Worm (Caenorhabditis elegans) whole organism, young adult: ENCODE data around the gene sec-6.

Experiments used
- B0336.3 ChIP-seq: fragments of 200-800 bp; sonication (Bioruptor generic); IDR thresholded peaks from 2 replicates; pipeline ENCODE4 v1.3.6; 2022; ENCODE audit warnings: missing genetic modification characterization, missing compliant biosample characterization
- F33H1.4 ChIP-seq: fragments of 200-800 bp; sonication (Bioruptor generic); IDR thresholded peaks from 2 replicates; pipeline ENCODE4 v1.3.6; 2022; ENCODE audit warnings: missing genetic modification reagents, missing genetic modification characterization, missing compliant biosample characterization
- F49E8.2 ChIP-seq: sonication (generic microtip); optimal IDR thresholded peaks from 3 replicates; lab custom pipeline; 2017; ENCODE audit warnings: missing genetic modification characterization, mild to moderate bottlenecking, missing compliant biosample characterization, antibody characterized with exemption, moderate library complexity; ENCODE audit not compliant: insufficient read depth
- F55B11.4 ChIP-seq: sonication (generic microtip); optimal IDR thresholded peaks from 2 replicates; lab custom pipeline; 2016; ENCODE audit warnings: missing compliant biosample characterization, missing genetic modification characterization, borderline replicate concordance; ENCODE audit not compliant: insufficient read depth
- K12H6.12 ChIP-seq: fragments of 200-800 bp; sonication (Bioruptor generic); optimal IDR thresholded peaks from 2 replicates; lab custom pipeline; 2018; ENCODE audit warnings: mild to moderate bottlenecking, missing genetic modification characterization, missing compliant biosample characterization
- Y53F4B.3 ChIP-seq: fragments of 200-800 bp; sonication (Bioruptor generic); IDR thresholded peaks from 2 replicates; pipeline ENCODE4 v1.3.6; 2022; ENCODE audit warnings: missing genetic modification reagents, missing genetic modification characterization, missing compliant biosample characterization
- aptf-2 ChIP-seq: fragments of 200-800 bp; sonication (Bioruptor generic); conservative IDR thresholded peaks from 2 replicates; pipeline ENCODE4 v1.3.6; 2022; ENCODE audit warnings: missing genetic modification reagents, missing genetic modification characterization, missing compliant biosample characterization
- aptf-3 ChIP-seq: fragments of 200-800 bp; sonication (Bioruptor generic); IDR thresholded peaks from 2 replicates; pipeline ENCODE4 v1.3.6; 2022; ENCODE audit warnings: missing genetic modification characterization, missing compliant biosample characterization
- athp-1 ChIP-seq: sonication (generic microtip); optimal IDR thresholded peaks from 2 replicates; lab custom pipeline; 2017; ENCODE audit warnings: mild to moderate bottlenecking, missing genetic modification characterization, missing compliant biosample characterization
- ceh-100 ChIP-seq: fragments of 200-800 bp; sonication (Bioruptor generic); IDR thresholded peaks from 2 replicates; pipeline ENCODE4 v1.3.6; 2022; ENCODE audit warnings: missing genetic modification reagents, missing genetic modification characterization, missing compliant biosample characterization
- ceh-27 ChIP-seq: fragments of 200-800 bp; sonication (Bioruptor generic); optimal IDR thresholded peaks from 2 replicates; lab custom pipeline; 2018; ENCODE audit warnings: mild to moderate bottlenecking, missing genetic modification characterization, moderate library complexity, missing compliant biosample characterization
- ceh-79 ChIP-seq: sonication (generic microtip); optimal IDR thresholded peaks from 2 replicates; lab custom pipeline; 2017; ENCODE audit warnings: mild to moderate bottlenecking, missing genetic modification characterization, missing compliant biosample characterization
- ceh-91 ChIP-seq: fragments of 200-800 bp; sonication (Bioruptor generic); IDR thresholded peaks from 2 replicates; pipeline ENCODE4 v1.3.6; 2022; ENCODE audit warnings: missing genetic modification reagents, missing genetic modification characterization, missing compliant biosample characterization
- efl-1 ChIP-seq: fragments of 150-350 bp; optimal IDR thresholded peaks from 2 replicates; lab custom pipeline; 2014; ENCODE audit warnings: missing biosample characterization, missing genetic modification reagents, missing genetic modification characterization
- ets-4 ChIP-seq: fragments of 200-800 bp; sonication (Bioruptor generic); optimal IDR thresholded peaks from 2 replicates; lab custom pipeline; 2018; ENCODE audit warnings: mild to moderate bottlenecking, missing genetic modification characterization, missing compliant biosample characterization
- hlh-12 ChIP-seq: sonication (generic microtip); optimal IDR thresholded peaks from 2 replicates; lab custom pipeline; 2016; ENCODE audit warnings: missing genetic modification characterization, missing compliant biosample characterization
- hmg-1.2 ChIP-seq: fragments of 200-800 bp; sonication (Bioruptor generic); IDR thresholded peaks from 2 replicates; pipeline ENCODE4 v1.3.6; 2022; ENCODE audit warnings: missing genetic modification reagents, missing genetic modification characterization, missing compliant biosample characterization
- hrde-1 ChIP-seq: sonication (generic microtip); optimal IDR thresholded peaks from 2 replicates; lab custom pipeline; 2016; ENCODE audit warnings: missing genetic modification characterization, mild to moderate bottlenecking, missing compliant biosample characterization, moderate library complexity, missing genotype, missing genetic modification reagents, borderline replicate concordance
- lin-35 ChIP-seq, 3 experiments: fragments of 150-350 bp in 2 of 3; sonication (generic microtip) in 1 of 3; optimal IDR thresholded peaks; 2 replicates each; lab custom pipeline; 2014 to 2018; ENCODE audit warnings: missing biosample characterization in 3 of 3, missing genetic modification characterization in 3 of 3, missing genetic modification reagents in 3 of 3
- lin-54 ChIP-seq: fragments of 200-800 bp; sonication (Bioruptor generic); optimal IDR thresholded peaks from 2 replicates; lab custom pipeline; 2018; ENCODE audit warnings: mild to moderate bottlenecking, missing genetic modification characterization, missing compliant biosample characterization
- lir-1 ChIP-seq: fragments of 200-800 bp; sonication (Bioruptor generic); conservative IDR thresholded peaks from 2 replicates; pipeline ENCODE4 v1.3.6; 2022; ENCODE audit warnings: missing genetic modification reagents, missing genetic modification characterization, missing compliant biosample characterization
- madf-10 ChIP-seq: sonication (generic microtip); optimal IDR thresholded peaks from 2 replicates; lab custom pipeline; 2016; ENCODE audit warnings: mild to moderate bottlenecking, missing genetic modification characterization, missing compliant biosample characterization
- madf-6 ChIP-seq: fragments of 200-800 bp; sonication (Bioruptor generic); IDR thresholded peaks from 2 replicates; pipeline ENCODE4 v1.3.6; 2022; ENCODE audit warnings: missing genetic modification reagents, missing genetic modification characterization, missing compliant biosample characterization
- madf-8 ChIP-seq: fragments of 200-800 bp; sonication (Bioruptor generic); conservative IDR thresholded peaks from 2 replicates; pipeline ENCODE4 v1.3.6; 2022; ENCODE audit warnings: missing genetic modification reagents, missing genetic modification characterization, missing compliant biosample characterization
- mes-4 ChIP-seq: sonication (generic microtip); optimal IDR thresholded peaks from 2 replicates; lab custom pipeline; 2016; ENCODE audit warnings: missing genotype, missing genetic modification characterization, missing compliant biosample characterization
- nfya-2 ChIP-seq: fragments of 200-800 bp; sonication (Bioruptor generic); IDR thresholded peaks from 2 replicates; pipeline ENCODE4 v1.3.6; 2022; ENCODE audit warnings: missing genetic modification reagents, missing genetic modification characterization, missing compliant biosample characterization
- nfyb-1 ChIP-seq: fragments of 200-800 bp; sonication (Bioruptor generic); IDR thresholded peaks from 2 replicates; pipeline ENCODE4 v1.3.6; 2022; ENCODE audit warnings: missing genetic modification reagents, missing genetic modification characterization, missing compliant biosample characterization
- nhr-27 ChIP-seq: fragments of 200-800 bp; sonication (Bioruptor generic); optimal IDR thresholded peaks from 2 replicates; lab custom pipeline; 2018; ENCODE audit warnings: mild to moderate bottlenecking, missing genetic modification characterization, moderate library complexity, missing compliant biosample characterization
- nhr-90 ChIP-seq: sonication (generic microtip); optimal IDR thresholded peaks from 2 replicates; lab custom pipeline; 2016; ENCODE audit warnings: missing genotype, mild to moderate bottlenecking, missing genetic modification characterization, missing compliant biosample characterization
- rec-8 ChIP-seq, 2 experiments: sonication (generic microtip); optimal IDR thresholded peaks; 2 replicates each; lab custom pipeline; 2016; ENCODE audit warnings: mild to moderate bottlenecking in 2 of 2, missing genetic modification characterization in 2 of 2, missing genetic modification reagents in 2 of 2, missing genotype in 2 of 2, missing biosample characterization in 1 of 2, missing compliant biosample characterization in 1 of 2, moderate library complexity in 1 of 2
- sdz-38 ChIP-seq: sonication (generic microtip); optimal IDR thresholded peaks from 2 replicates; lab custom pipeline; 2016; ENCODE audit warnings: missing genotype, missing genetic modification characterization, missing compliant biosample characterization
- sptf-2 ChIP-seq: fragments of 200-800 bp; sonication (Bioruptor generic); optimal IDR thresholded peaks from 2 replicates; lab custom pipeline; 2018; ENCODE audit warnings: mild to moderate bottlenecking, missing genetic modification characterization, missing compliant biosample characterization
- tbx-9 ChIP-seq: sonication (generic microtip); optimal IDR thresholded peaks from 2 replicates; lab custom pipeline; 2016; ENCODE audit warnings: borderline replicate concordance, missing genetic modification characterization, inconsistent platforms, missing compliant biosample characterization
- zfh-2 ChIP-seq: fragments of 200-800 bp; sonication (Bioruptor generic); conservative IDR thresholded peaks from 2 replicates; pipeline ENCODE4 v1.3.6; 2022; ENCODE audit warnings: missing genetic modification reagents, missing genetic modification characterization, missing compliant biosample characterization
- ztf-25 ChIP-seq: fragments of 200-800 bp; sonication (Bioruptor generic); IDR thresholded peaks from 2 replicates; pipeline ENCODE4 v1.3.6; 2022; ENCODE audit warnings: missing genetic modification reagents, missing genetic modification characterization, missing compliant biosample characterization

sec-6 gene

DNA sequence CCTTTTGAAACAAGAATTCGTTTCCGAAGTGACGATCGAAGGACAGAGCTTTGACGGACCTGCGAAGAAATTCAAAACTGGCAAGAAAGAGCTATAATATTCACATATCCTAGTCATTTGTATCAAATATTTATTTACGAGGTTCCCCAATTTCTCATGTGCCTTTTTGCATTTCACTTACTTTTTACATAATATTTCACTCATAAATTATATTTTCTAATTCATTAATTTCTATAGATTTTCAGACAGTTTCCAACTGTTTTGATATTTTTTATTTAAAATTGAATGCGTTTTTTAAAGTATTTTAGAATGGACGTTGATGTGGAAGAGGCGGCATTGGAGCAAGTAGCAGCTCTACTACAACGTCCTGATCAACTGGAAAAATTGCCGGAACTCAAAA, at the start of gene sec-6:
Gene sec-6, plus strand, starts transcription at position 301 of the 400 bp plus-strand sequence.
- TF ChIP-seq sptf-2 (no peak), ceh-91 (GFP tag; lab: Robert Waterston, UW) (no peak), F49E8.2 (tag; lab: Kevin White, UChicago) (no peak), mes-4 (no peak), F33H1.4 (GFP tag; lab: Robert Waterston, UW) (no peak), lin-35 (GFP tag; optimal IDR thresholded peaks at IDR 0.05; lab: Kevin White, UChicago) (no peak), F55B11.4 (tag; lab: Kevin White, UChicago) (no peak), hmg-1.2 (GFP tag; lab: Robert Waterston, UW) (no peak), sdz-38 (tag; lab: Kevin White, UChicago) (no peak), lin-54 (GFP tag; lab: Kevin White, UChicago) (no peak), Y53F4B.3 (GFP tag; lab: Robert Waterston, UW) (no peak), ztf-25 (GFP tag; lab: Robert Waterston, UW) (no peak), ets-4 (GFP tag; lab: Kevin White, UChicago) (no peak), madf-10 (no peak), nfya-2 (GFP tag; lab: Robert Waterston, UW) (no peak), nfyb-1 (GFP tag; lab: Robert Waterston, UW) (no peak), ceh-79 (no peak), athp-1 (no peak)

DNA sequence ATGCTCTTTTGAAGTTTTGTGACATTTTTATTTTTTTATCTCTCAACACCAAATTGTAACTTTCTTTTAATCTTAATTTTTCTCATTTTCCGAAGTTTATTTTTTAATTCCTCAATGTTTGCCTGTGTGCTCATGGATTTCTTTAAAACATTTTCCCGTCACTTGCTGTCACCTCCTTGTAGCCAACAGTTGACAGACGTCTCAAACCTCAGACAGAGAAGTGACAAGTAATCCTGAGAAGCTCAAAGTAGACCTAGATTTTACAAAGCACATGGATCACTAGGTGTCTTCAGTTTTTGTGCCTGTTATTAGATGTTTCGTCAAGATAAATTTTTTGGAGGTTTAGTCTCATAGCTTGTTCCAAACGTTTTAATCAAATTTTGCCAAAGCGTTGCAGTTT, 49.6 kb upstream of the sec-6 start:
- TF ChIP-seq Y53F4B.3 (GFP tag; lab: Robert Waterston, UW) (no peak), nhr-90 (no peak), rec-8 (tag; optimal IDR thresholded peaks at IDR 0.05; lab: Kevin White, UChicago) (no peak), zfh-2 (no peak), aptf-2 (GFP tag; lab: Robert Waterston, UW) (no peak), efl-1 (no peak), lir-1 (GFP tag; lab: Robert Waterston, UW) (no peak), B0336.3 (GFP tag; lab: Robert Waterston, UW) (no peak), sdz-38 (tag; lab: Kevin White, UChicago) (no peak), tbx-9 (tag; lab: Kevin White, UChicago) (no peak), madf-8 (GFP tag; lab: Robert Waterston, UW) (no peak), ceh-27 (GFP tag; lab: Kevin White, UChicago) (no peak)
- TF ChIP-seq, all 124 proteins: peak for 0

DNA sequence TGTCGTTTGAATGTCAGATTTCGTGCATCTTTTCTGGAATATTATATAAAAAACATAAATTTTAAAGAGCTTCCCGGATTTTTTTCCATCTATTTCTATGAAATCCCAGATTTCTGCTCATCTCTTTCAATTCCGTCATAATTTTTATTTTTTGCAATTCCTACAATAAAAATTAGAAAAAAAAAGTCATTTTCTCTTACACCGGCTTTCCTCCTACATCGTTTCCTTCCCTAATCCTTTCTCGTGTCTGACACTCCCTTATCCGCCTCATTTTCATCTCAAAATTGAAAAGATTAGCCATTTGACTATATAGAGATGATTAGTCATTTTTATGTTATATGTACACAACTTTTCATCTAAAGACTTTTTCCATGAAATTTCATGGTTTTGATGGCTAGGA, 48.6 kb upstream of the sec-6 start:
- TF ChIP-seq ztf-25 (GFP tag; lab: Robert Waterston, UW) (no peak), hlh-12 (tag; lab: Kevin White, UChicago) (no peak), ceh-100 (GFP tag; lab: Robert Waterston, UW) (no peak), aptf-3 (no peak)

DNA sequence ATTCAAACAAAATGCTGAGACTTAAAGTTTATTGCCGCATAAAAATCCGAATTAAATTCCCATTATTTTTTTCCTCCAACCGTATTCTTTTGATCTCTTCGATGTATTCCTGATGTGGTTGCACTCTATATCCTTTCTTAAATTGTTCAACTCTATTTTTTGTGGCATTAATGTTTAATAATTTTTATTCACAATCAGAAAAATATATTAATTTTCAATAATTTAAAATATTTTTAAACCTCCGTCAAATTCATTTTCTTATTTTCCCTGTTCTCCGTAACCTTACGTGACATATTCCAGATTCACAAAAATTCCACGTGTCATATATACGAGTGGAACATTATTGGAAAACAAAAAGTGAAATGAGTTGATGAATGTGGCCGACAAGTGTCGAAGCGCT, 47.6 kb upstream of the sec-6 start, which contains the start of gene gcy-12:
Gene gcy-12, plus strand, starts transcription at position 301 of the 400 bp plus-strand sequence.
- TF ChIP-seq aptf-3 (no peak), madf-6 (GFP tag; lab: Robert Waterston, UW) (no peak), hrde-1 (tag; lab: Kevin White, UChicago) (no peak), nhr-27 (tag; lab: Kevin White, UChicago) (no peak), K12H6.12 (tag; lab: Kevin White, UChicago) (no peak)
